Worm (Caenorhabditis elegans): Measurements from ENCODE around the gene grsp-3.

The grsp-3 gene

DNA sequence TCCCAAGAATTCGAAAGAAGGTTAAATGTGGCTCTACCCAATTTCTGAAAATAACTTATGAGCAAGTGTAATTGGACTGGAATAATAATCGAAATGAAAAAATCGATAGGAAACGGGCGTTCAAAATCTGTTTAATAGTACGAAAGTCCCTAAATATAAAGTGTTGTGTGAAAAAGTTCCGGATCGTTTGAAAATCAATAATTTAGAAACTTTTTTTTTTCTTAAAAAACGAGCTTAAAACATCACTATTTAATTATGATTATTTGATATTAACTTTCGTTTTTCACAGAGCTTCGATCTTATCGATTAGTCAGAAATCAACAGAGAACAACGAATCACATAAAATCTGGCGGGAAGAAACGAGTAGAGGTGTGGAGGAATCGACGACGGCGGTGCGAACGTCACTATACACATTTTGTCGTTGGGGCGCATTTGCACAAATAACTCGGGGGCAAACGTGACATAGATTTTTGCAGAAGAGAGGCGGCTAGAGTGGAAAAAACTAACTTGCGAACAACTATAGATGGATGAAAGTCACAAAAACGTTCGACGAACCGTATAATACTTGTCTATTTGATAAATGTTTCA is 13.0 kb upstream of the grsp-3 start, which contains the start of gene hecd-1:
Gene hecd-1 (minus strand): TSS at position 51 of the 588 bp plus-strand sequence.
- TF ChIP-seq zag-1 (tag; optimal IDR thresholded peaks at IDR 0.05) (no peak), lin-15B (tag; optimal IDR thresholded peaks at IDR 0.05) (peak; percentile 30), unc-39 (tag; optimal IDR thresholded peaks at IDR 0.05) (no peak), ZK546.5 (tag; optimal IDR thresholded peaks at IDR 0.05) (no peak), nhr-25 (tag; optimal IDR thresholded peaks at IDR 0.05) (peak; percentile 7)

DNA sequence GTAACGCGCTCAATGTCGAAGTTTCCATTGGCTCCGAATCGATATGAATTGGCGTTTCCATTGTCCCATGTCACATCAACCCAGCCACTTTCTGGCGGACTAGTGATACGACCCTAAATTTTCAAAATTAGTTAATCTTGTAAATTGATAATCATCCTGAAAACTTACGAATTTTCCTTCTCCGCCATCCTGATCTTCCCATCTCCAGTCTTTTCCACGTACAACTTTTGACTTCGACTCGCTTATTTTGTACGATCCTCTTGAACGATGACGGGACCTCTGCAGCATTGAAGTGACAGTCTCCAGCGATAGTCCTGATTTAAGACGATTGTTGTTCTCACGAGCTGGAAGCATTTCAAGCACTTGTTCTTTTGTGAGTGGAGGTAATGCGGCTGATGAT is 7.4 kb upstream of the grsp-3 start:
- TF ChIP-seq nhr-67 (tag; optimal IDR thresholded peaks at IDR 0.05) (no peak), ceh-9 (tag; optimal IDR thresholded peaks at IDR 0.05) (no peak), lin-39 (tag; optimal IDR thresholded peaks at IDR 0.05) (no peak), egl-5 (tag; optimal IDR thresholded peaks at IDR 0.05) (no peak), eor-1 (tag; optimal IDR thresholded peaks at IDR 0.05) (no peak), nhr-25 (tag; optimal IDR thresholded peaks at IDR 0.05) (no peak), lsy-12 (tag; optimal IDR thresholded peaks at IDR 0.05) (no peak), nhr-11 (tag; optimal IDR thresholded peaks at IDR 0.05) (no peak)

DNA sequence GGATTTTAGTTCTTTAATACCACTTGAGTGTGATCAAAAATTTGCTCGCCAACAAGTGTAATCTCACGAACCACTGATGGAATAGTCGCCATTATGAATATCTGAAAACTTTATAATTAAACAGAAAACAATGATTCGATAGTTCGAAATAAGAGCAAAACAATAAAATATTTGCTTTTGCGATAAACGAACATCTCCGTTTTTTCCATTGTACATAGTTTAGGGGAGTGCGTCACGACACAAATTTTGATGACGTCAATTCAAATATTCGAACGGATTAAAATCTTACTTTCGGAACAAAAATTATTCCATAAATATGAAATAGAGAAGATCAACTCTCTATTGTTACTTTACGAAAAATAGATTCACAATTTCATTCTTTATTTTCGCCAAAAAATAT is 2.3 kb upstream of the grsp-3 start, which contains the start of gene mutd-1:
Gene mutd-1 (minus strand): TSS at position 101 of the 400 bp plus-strand sequence.
- TF ChIP-seq nfya-1 (tag; optimal IDR thresholded peaks at IDR 0.05; ENCODE audit: insufficient read depth): no peak

DNA sequence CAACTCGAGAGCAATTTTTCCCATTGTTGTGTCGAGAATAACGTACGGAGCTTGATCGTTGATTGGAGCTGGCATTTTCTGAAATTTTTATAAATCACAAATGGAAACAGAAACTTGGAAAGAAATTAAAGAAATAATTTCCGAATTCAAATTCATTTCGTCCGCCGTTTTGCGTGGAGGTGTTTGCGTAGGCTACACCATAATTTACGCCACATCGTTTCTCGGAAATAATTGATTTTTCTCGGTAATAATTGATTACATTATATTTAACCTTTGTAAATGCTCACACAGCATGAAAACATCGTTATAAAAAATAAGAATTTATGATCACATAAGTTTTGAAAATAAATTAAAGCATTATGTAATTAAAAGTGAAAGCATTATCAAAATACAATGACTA is 1.4 kb upstream of the grsp-3 start, which contains the start of gene cyn-12:
Gene cyn-12 (minus strand): TSS at position 78 of the 400 bp plus-strand sequence.
- peak; percentile 40 for TF ChIP-seq hmg-11 (tag; optimal IDR thresholded peaks at IDR 0.05)
- peak; percentile 36 for TF ChIP-seq nhr-23 (tag; optimal IDR thresholded peaks at IDR 0.05)
- TF ChIP-seq pqm-1 (tag; optimal IDR thresholded peaks at IDR 0.05): peak; percentile 6
- no peak for TF ChIP-seq zag-1 (tag; optimal IDR thresholded peaks at IDR 0.05)
- peak; percentile 66 for TF ChIP-seq ceh-28 (tag; optimal IDR thresholded peaks at IDR 0.05)

DNA sequence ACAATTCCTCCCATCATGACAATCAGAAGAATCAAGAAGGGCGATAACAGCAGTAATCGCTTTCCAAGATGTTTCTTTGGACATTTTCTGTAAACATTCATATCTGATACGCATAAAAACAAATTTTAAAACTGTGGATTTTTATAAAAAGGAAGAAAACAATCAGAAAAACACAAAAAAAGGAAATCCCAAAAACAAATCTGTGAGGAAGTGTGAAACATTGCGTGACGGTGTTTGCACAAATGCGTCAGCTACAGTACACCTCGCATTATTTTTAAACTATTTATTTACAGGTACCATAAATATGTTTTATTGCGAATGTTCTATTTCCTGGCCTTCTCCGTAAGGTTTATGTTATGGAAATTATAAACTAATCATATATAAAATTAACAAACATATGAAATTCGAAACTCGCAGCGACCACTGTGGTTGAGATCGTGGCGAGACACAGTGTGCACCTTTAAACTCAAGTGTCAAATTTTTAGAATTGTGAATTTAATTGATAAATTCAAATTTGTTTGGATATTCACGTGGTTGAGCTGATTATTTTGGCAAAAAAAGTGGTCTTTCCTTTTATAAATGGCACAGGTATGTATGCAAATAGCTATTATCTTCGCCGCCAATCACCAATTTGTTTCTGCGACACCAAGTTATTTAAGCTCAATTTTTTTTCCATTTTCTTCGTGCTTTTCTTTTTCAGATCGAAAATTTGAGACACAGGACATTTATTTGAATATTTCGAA is 10.2 kb downstream of the grsp-3 start, which contains the start of the genes C34D4.10 and str-48:
Gene C34D4.10 (minus strand): TSS at position 101 of the 743 bp plus-strand sequence.
Gene str-48 (plus strand): TSS at position 693 of the 743 bp plus-strand sequence.
- no peak for TF ChIP-seq pqm-1 (tag; optimal IDR thresholded peaks at IDR 0.05)
- TF ChIP-seq fkh-2 (tag; optimal IDR thresholded peaks at IDR 0.05): no peak
- no peak for TF ChIP-seq zag-1 (tag; optimal IDR thresholded peaks at IDR 0.05)
- no peak for TF ChIP-seq ZK546.5 (tag; optimal IDR thresholded peaks at IDR 0.05)
- no peak for TF ChIP-seq sea-2 (GFP tag; optimal IDR thresholded peaks at IDR 0.05)
- no peak for TF ChIP-seq nhr-237 (tag; optimal IDR thresholded peaks at IDR 0.05)
- no peak for TF ChIP-seq fkh-10 (GFP tag; optimal IDR thresholded peaks at IDR 0.05)
- no peak for TF ChIP-seq ceh-9 (tag; optimal IDR thresholded peaks at IDR 0.05)
- TF ChIP-seq nhr-12 (tag; optimal IDR thresholded peaks at IDR 0.05): no peak
- TF ChIP-seq lin-39 (tag; optimal IDR thresholded peaks at IDR 0.05): no peak

DNA sequence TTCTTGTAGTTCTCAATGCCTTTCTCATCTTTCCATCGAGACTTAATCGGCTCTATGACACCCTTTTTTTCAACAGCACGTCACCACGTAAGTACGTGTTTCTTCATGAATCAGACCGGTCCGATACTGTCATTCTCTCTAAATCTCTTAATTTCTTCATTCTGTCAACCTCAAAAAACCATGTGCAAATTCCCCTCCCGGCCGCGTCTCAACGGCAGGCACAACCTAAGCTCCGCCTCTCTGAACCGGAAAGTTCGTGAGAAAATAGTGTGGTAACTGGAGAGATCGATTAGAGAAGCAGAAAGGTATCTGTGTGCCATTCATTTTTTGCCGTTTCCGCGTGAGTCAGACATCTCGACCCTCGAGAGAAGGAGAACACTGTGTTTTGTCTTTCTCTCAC is 17.1 kb downstream of the grsp-3 start, which contains the start of gene nas-8:
Gene nas-8 (plus strand): TSS at position 301 of the 400 bp plus-strand sequence.
- TF ChIP-seq pha-4 (tag; optimal IDR thresholded peaks at IDR 0.05): no peak
- no peak for TF ChIP-seq mml-1 (tag; optimal IDR thresholded peaks at IDR 0.05)
- no peak for TF ChIP-seq jun-1 (tag; optimal IDR thresholded peaks at IDR 0.05)
- no peak for TF ChIP-seq nhr-23 (tag; optimal IDR thresholded peaks at IDR 0.05)
- no peak for TF ChIP-seq fkh-10 (GFP tag; optimal IDR thresholded peaks at IDR 0.05)
- no peak for TF ChIP-seq zag-1 (tag; optimal IDR thresholded peaks at IDR 0.05)
- no peak for TF ChIP-seq mdl-1 (tag; optimal IDR thresholded peaks at IDR 0.05)
- TF ChIP-seq ceh-82 (tag; optimal IDR thresholded peaks at IDR 0.05): no peak
- no peak for TF ChIP-seq ZK546.5 (tag; optimal IDR thresholded peaks at IDR 0.05)
- no peak for TF ChIP-seq nhr-237 (tag; optimal IDR thresholded peaks at IDR 0.05)

DNA sequence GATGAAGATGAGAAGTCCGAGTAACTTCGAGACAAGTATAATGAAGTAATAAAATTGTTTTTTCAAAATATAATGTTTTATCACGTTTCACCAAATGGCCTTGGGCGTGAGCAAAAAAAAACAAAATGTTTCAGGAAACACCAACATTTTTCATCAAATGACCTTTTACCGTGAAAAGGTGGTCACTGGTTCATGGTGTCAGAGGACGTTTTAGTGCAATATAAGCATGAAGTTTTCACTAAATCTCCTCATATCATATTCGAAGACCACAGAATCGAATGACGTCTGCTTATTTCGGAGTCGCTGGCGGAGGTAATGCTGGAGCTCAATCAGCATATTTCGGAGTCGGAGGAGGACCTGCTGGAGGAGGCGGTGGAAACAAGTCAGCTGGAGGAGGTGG is 20.4 kb downstream of the grsp-3 start, which contains the start of the genes ZC477.7 and ssq-3:
Gene ZC477.7 (minus strand): TSS at position 101 of the 400 bp plus-strand sequence.
Gene ssq-3 (plus strand): TSS at position 251 of the 400 bp plus-strand sequence.
- TF ChIP-seq nhr-67 (tag; optimal IDR thresholded peaks at IDR 0.05) (no peak), nhr-12 (tag; optimal IDR thresholded peaks at IDR 0.05) (no peak), nhr-237 (tag; optimal IDR thresholded peaks at IDR 0.05) (no peak), ceh-82 (tag; optimal IDR thresholded peaks at IDR 0.05) (no peak), nhr-77 (tag; optimal IDR thresholded peaks at IDR 0.05) (no peak), mml-1 (tag; optimal IDR thresholded peaks at IDR 0.05) (no peak), fkh-2 (tag; optimal IDR thresholded peaks at IDR 0.05) (no peak), R02D3.7 (tag; optimal IDR thresholded peaks at IDR 0.05) (no peak), lin-15B (tag; optimal IDR thresholded peaks at IDR 0.05) (no peak), ceh-28 (tag; optimal IDR thresholded peaks at IDR 0.05) (no peak), nhr-43 (tag; optimal IDR thresholded peaks at IDR 0.05; ENCODE audit: poor library complexity, severe bottlenecking) (no peak), elt-1 (tag; optimal IDR thresholded peaks at IDR 0.05) (no peak), nhr-11 (tag; optimal IDR thresholded peaks at IDR 0.05) (no peak), sea-2 (GFP tag; optimal IDR thresholded peaks at IDR 0.05) (no peak), egl-5 (tag; optimal IDR thresholded peaks at IDR 0.05) (no peak), nhr-76 (tag; optimal IDR thresholded peaks at IDR 0.05) (no peak), fos-1 (tag; optimal IDR thresholded peaks at IDR 0.05) (no peak)
